Fruit fly (Drosophila melanogaster) whole organism, embryonic: ENCODE measurements around the gene Jhbp16.

Experiments
- Asciz ChIP-seq: fragments of 200-800 bp; sonication (Bioruptor generic); optimal IDR thresholded peaks from 2 replicates; lab custom pipeline; 2017; ENCODE audit warnings: missing biosample characterization, mild to moderate bottlenecking, missing genetic modification characterization, missing genetic modification reagents
- B-H2 ChIP-seq: fragments of 200-800 bp; sonication (Bioruptor generic); optimal IDR thresholded peaks from 2 replicates; lab custom pipeline; 2018; ENCODE audit warnings: missing biosample characterization, mild to moderate bottlenecking, missing genetic modification characterization
- CG10979 ChIP-seq: fragments of 200-800 bp; sonication (Bioruptor generic); optimal IDR thresholded peaks from 2 replicates; lab custom pipeline; 2018; ENCODE audit warnings: missing biosample characterization, mild to moderate bottlenecking, missing genetic modification characterization, moderate library complexity
- CG12299 ChIP-seq: fragments of 200-800 bp; sonication (Bioruptor generic); optimal IDR thresholded peaks from 2 replicates; lab custom pipeline; 2018; ENCODE audit warnings: missing biosample characterization, mild to moderate bottlenecking, missing genetic modification characterization
- CG13287 ChIP-seq: fragments of 200-800 bp; sonication (Bioruptor generic); IDR thresholded peaks from 2 replicates; pipeline ENCODE4 v1.3.6; 2022; ENCODE audit warnings: missing biosample characterization, missing genetic modification characterization; ENCODE audit not compliant: partially characterized antibody
- CG15479 ChIP-seq: fragments of 200-800 bp; sonication (Bioruptor generic); optimal IDR thresholded peaks from 3 replicates; lab custom pipeline; 2019; ENCODE audit warnings: missing biosample characterization, mild to moderate bottlenecking, missing genetic modification characterization, moderate library complexity
- CG15514 ChIP-seq: fragments of 200-800 bp; sonication (Bioruptor generic); optimal IDR thresholded peaks from 3 replicates; lab custom pipeline; 2017; ENCODE audit warnings: missing biosample characterization, missing genetic modification characterization, mild to moderate bottlenecking, moderate library complexity, missing genetic modification reagents
- CG16779 ChIP-seq: fragments of 200-800 bp; sonication (Bioruptor generic); IDR thresholded peaks from 2 replicates; pipeline ENCODE4 v1.3.6; 2022; ENCODE audit warnings: missing biosample characterization, missing genetic modification characterization
- CG16813 ChIP-seq: fragments of 200-800 bp; sonication (Bioruptor generic); IDR thresholded peaks from 3 replicates; pipeline ENCODE4 v1.3.6; 2022; ENCODE audit warnings: missing biosample characterization, missing genetic modification characterization; ENCODE audit not compliant: partially characterized antibody
- CG17328 ChIP-seq: fragments of 200-800 bp; sonication (Bioruptor generic); IDR thresholded peaks from 2 replicates; pipeline ENCODE4 v1.3.6; 2022; ENCODE audit warnings: missing biosample characterization, missing genetic modification characterization
- CG1792 ChIP-seq: fragments of 200-800 bp; sonication (Bioruptor generic); optimal IDR thresholded peaks from 2 replicates; lab custom pipeline; 2016; ENCODE audit warnings: missing biosample characterization, missing genetic modification characterization
- CG2202 ChIP-seq: fragments of 200-800 bp; sonication (Bioruptor generic); optimal IDR thresholded peaks from 2 replicates; lab custom pipeline; 2018; ENCODE audit warnings: missing biosample characterization, mild to moderate bottlenecking, missing genetic modification characterization
- CG31224 ChIP-seq: fragments of 200-800 bp; sonication (Bioruptor generic); IDR thresholded peaks from 2 replicates; pipeline ENCODE4 v1.3.6; 2022; ENCODE audit warnings: missing biosample characterization, missing genetic modification characterization
- CG31365 ChIP-seq: fragments of 200-800 bp; sonication (Bioruptor generic); optimal IDR thresholded peaks from 2 replicates; lab custom pipeline; 2018; ENCODE audit warnings: missing biosample characterization, mild to moderate bottlenecking, missing genetic modification characterization
- CG3726 ChIP-seq: fragments of 200-800 bp; sonication (Bioruptor generic); IDR thresholded peaks from 3 replicates; pipeline ENCODE4, ENCODE4 v1.3.6; 2022; ENCODE audit warnings: missing biosample characterization, missing genetic modification characterization
- CG7745 ChIP-seq: fragments of 200-800 bp; sonication (Bioruptor generic); optimal IDR thresholded peaks from 2 replicates; lab custom pipeline; 2018; ENCODE audit warnings: missing biosample characterization, mild to moderate bottlenecking, missing genetic modification characterization, moderate library complexity
- Deaf1 ChIP-seq: fragments of 200-800 bp; optimal IDR thresholded peaks from 3 replicates; lab custom pipeline; 2019; ENCODE audit warnings: missing biosample characterization, mild to moderate bottlenecking, missing genetic modification characterization, moderate library complexity
- Dip2 ChIP-seq: fragments of 200-800 bp; sonication (Bioruptor generic); IDR thresholded peaks from 2 replicates; pipeline ENCODE4 v1.3.6; 2022; ENCODE audit warnings: missing biosample characterization, missing genetic modification characterization
- Doc3 ChIP-seq: fragments of 200-800 bp; sonication (Bioruptor generic); IDR thresholded peaks from 3 replicates; pipeline ENCODE4 v1.3.6; 2022; ENCODE audit warnings: missing biosample characterization, missing genetic modification characterization; ENCODE audit not compliant: partially characterized antibody
- Fer1 ChIP-seq: fragments of 200-800 bp; sonication (Bioruptor generic); optimal IDR thresholded peaks from 2 replicates; lab custom pipeline; 2017; ENCODE audit warnings: missing biosample characterization, mild to moderate bottlenecking, missing genetic modification characterization
- GATAe ChIP-seq: fragments of 200-800 bp; sonication (Bioruptor generic); conservative IDR thresholded peaks from 2 replicates; pipeline ENCODE4 v1.3.6; 2022; ENCODE audit warnings: missing biosample characterization, missing genetic modification characterization
- HLH4C ChIP-seq: fragments of 200-800 bp; sonication (Bioruptor generic); IDR thresholded peaks from 3 replicates; pipeline ENCODE4 v1.3.6; 2022; ENCODE audit warnings: missing biosample characterization, missing genetic modification characterization; ENCODE audit not compliant: partially characterized antibody
- Hand ChIP-seq: fragments of 200-800 bp; sonication (Bioruptor generic); optimal IDR thresholded peaks from 2 replicates; lab custom pipeline; 2017; ENCODE audit warnings: mild to moderate bottlenecking, missing biosample characterization, missing genetic modification reagents, missing genetic modification characterization
- Lim3 ChIP-seq: fragments of 200-800 bp; sonication (Bioruptor generic); IDR thresholded peaks from 2 replicates; pipeline ENCODE4 v1.3.6; 2022; ENCODE audit warnings: missing biosample characterization, missing genetic modification characterization
- Meics ChIP-seq: fragments of 200-800 bp; sonication (Bioruptor generic); optimal IDR thresholded peaks from 2 replicates; lab custom pipeline; 2017; ENCODE audit warnings: missing biosample characterization, mild to moderate bottlenecking, missing genetic modification characterization
- Myb ChIP-seq: fragments of 200-800 bp; sonication (Bioruptor generic); optimal IDR thresholded peaks from 2 replicates; lab custom pipeline; 2016; ENCODE audit warnings: missing biosample characterization, missing genetic modification characterization
- NFAT ChIP-seq: fragments of 200-800 bp; sonication (Bioruptor generic); IDR thresholded peaks from 2 replicates; pipeline ENCODE4 v1.3.6; 2022; ENCODE audit warnings: missing biosample characterization, missing genetic modification characterization
- NK7.1 ChIP-seq: fragments of 200-800 bp; sonication (Bioruptor generic); optimal IDR thresholded peaks from 3 replicates; lab custom pipeline; 2016; ENCODE audit warnings: missing biosample characterization, missing genetic modification characterization
- Poxn ChIP-seq: fragments of 200-800 bp; sonication (Bioruptor generic); IDR thresholded peaks from 2 replicates; pipeline ENCODE4 v1.3.6; 2022; ENCODE audit warnings: missing biosample characterization, missing genetic modification characterization
- Trl ChIP-seq, 3 experiments: fragments of >200 bp in 2 of 3; fragments of 200-800 bp in 1 of 3; sonication (Bioruptor generic) in 1 of 3; optimal IDR thresholded peaks; 2 replicates in 1 of 3; 3 replicates in 2 of 3; lab custom pipeline; 2016 to 2017; ENCODE audit warnings: missing biosample characterization in 1 of 3, missing genetic modification characterization in 1 of 3
- Vsx1 ChIP-seq: fragments of 200-800 bp; sonication (Bioruptor generic); optimal IDR thresholded peaks from 2 replicates; lab custom pipeline; 2017; ENCODE audit warnings: missing biosample characterization, mild to moderate bottlenecking, missing genetic modification characterization, missing genetic modification reagents
- ab ChIP-seq: fragments of 200-800 bp; sonication (Bioruptor generic); optimal IDR thresholded peaks from 2 replicates; lab custom pipeline; 2016; ENCODE audit warnings: missing biosample characterization, missing genetic modification characterization
- ac ChIP-seq: fragments of 200-800 bp; sonication (Bioruptor generic); optimal IDR thresholded peaks from 3 replicates; lab custom pipeline; 2017; ENCODE audit warnings: missing biosample characterization, mild to moderate bottlenecking, missing genetic modification characterization
- ap ChIP-seq: fragments of 200-800 bp; sonication (Bioruptor generic); IDR thresholded peaks from 2 replicates; pipeline ENCODE4 v1.3.6; 2022; ENCODE audit warnings: missing biosample characterization, missing genetic modification characterization
- ato ChIP-seq: fragments of 200-800 bp; sonication (Bioruptor generic); IDR thresholded peaks from 2 replicates; pipeline ENCODE4 v1.3.6; 2022; ENCODE audit warnings: missing biosample characterization, missing genetic modification characterization; ENCODE audit not compliant: partially characterized antibody
- bbx ChIP-seq: fragments of 200-800 bp; sonication (Bioruptor generic); IDR thresholded peaks from 2 replicates; pipeline ENCODE4 v1.3.6; 2022; ENCODE audit warnings: missing biosample characterization, missing genetic modification characterization; ENCODE audit not compliant: partially characterized antibody
- chm ChIP-seq: fragments of 200-800 bp; sonication (Bioruptor generic); IDR thresholded peaks from 2 replicates; pipeline ENCODE4 v1.3.6; 2022; ENCODE audit warnings: missing biosample characterization, missing genetic modification characterization
- crc ChIP-seq: fragments of 200-800 bp; sonication (Bioruptor generic); optimal IDR thresholded peaks from 2 replicates; lab custom pipeline; 2016; ENCODE audit warnings: missing biosample characterization, missing genetic modification characterization
- eve ChIP-seq, 2 experiments: fragments of >200 bp; optimal IDR thresholded peaks; 2 replicates each; lab custom pipeline; 2017; ENCODE audit warnings: missing biosample characterization in 2 of 2, missing genetic modification characterization in 2 of 2
- gfzf ChIP-seq: fragments of 200-800 bp; sonication (Bioruptor generic); optimal IDR thresholded peaks from 2 replicates; lab custom pipeline; 2016; ENCODE audit warnings: missing biosample characterization, mild to moderate bottlenecking, missing genetic modification characterization, moderate library complexity
- grn ChIP-seq: fragments of 200-800 bp; sonication (Bioruptor generic); optimal IDR thresholded peaks from 3 replicates; lab custom pipeline; 2017; ENCODE audit warnings: missing biosample characterization, missing genetic modification characterization
- jumu ChIP-seq: fragments of 200-800 bp; sonication (Bioruptor generic); optimal IDR thresholded peaks from 3 replicates; lab custom pipeline; 2016; ENCODE audit warnings: missing biosample characterization, missing genetic modification characterization
- prd ChIP-seq, 3 experiments: fragments of >200 bp in 2 of 3; fragments of 200-800 bp in 1 of 3; sonication (Bioruptor generic) in 1 of 3; optimal IDR thresholded peaks in 2 of 3; IDR thresholded peaks in 1 of 3; 2 replicates in 2 of 3; 3 replicates in 1 of 3; pipeline versions ENCODE4 v1.3.6 to Lab custom; 2017 to 2022; ENCODE audit warnings: missing biosample characterization in 1 of 3, missing genetic modification characterization in 1 of 3
- pum ChIP-seq: fragments of 200-800 bp; sonication (Bioruptor generic); optimal IDR thresholded peaks from 2 replicates; lab custom pipeline; 2016; ENCODE audit warnings: missing biosample characterization, missing genetic modification characterization
- sens ChIP-seq: fragments of 200-800 bp; sonication (Bioruptor generic); peaks from one replicate; lab custom pipeline; 2016; ENCODE audit warnings: missing biosample characterization, missing genetic modification characterization
- ssp ChIP-seq: fragments of 200-800 bp; sonication (Bioruptor generic); IDR thresholded peaks from 2 replicates; pipeline ENCODE4 v1.3.6; 2022; ENCODE audit warnings: missing biosample characterization, missing genetic modification characterization
- tup ChIP-seq: fragments of 200-800 bp; sonication (Bioruptor generic); optimal IDR thresholded peaks from 2 replicates; lab custom pipeline; 2016; ENCODE audit warnings: missing biosample characterization, mild to moderate bottlenecking, missing genetic modification characterization, moderate library complexity
- unc-4 ChIP-seq: fragments of 200-800 bp; sonication (Bioruptor generic); IDR thresholded peaks from 2 replicates; pipeline ENCODE4 v1.3.6; 2022; ENCODE audit warnings: missing biosample characterization, missing genetic modification characterization; ENCODE audit not compliant: partially characterized antibody

Jhbp16 gene

dm6 chr3R:21632930-21633780 lies 31.0 kb upstream of the Jhbp16 start (continued):
- TF ChIP-seq tup (GFP tag; lab: Kevin White, UChicago) (no peak), pum (no peak), bbx (GFP tag; lab: Robert Waterston, UW) (no peak), ssp (no peak), Asciz (GFP tag; lab: Kevin White, UChicago) (peak; percentile 52), Trl (optimal IDR thresholded peaks at IDR 0.05; lab: Kevin White, UChicago) (peak; percentile 90 to 91), Trl (GFP tag; optimal IDR thresholded peaks at IDR 0.05; lab: Kevin White, UChicago) (no peak), CG31224 (no peak), ato (no peak), crc (no peak), CG31365 (tag; lab: Kevin White, UChicago) (peak; percentile 41), NK7.1 (GFP tag; lab: Kevin White, UChicago) (no peak), Myb (GFP tag; lab: Kevin White, UChicago) (no peak), sens (peak; percentile 80), CG15479 (no peak), CG17328 (GFP tag; lab: Robert Waterston, UW) (no peak), Vsx1 (GFP tag; lab: Kevin White, UChicago) (no peak), eve (GFP tag; optimal IDR thresholded peaks at IDR 0.05; lab: Kevin White, UChicago) (peak in 1 of 2 experiments; percentile 70), prd (optimal IDR thresholded peaks at IDR 0.05; lab: Kevin White, UChicago) (no peak), prd (GFP tag; IDR thresholded peaks at IDR 0.05; lab: Robert Waterston, UW) (no peak), CG3726 (GFP tag; lab: Robert Waterston, UW) (no peak), unc-4 (no peak), gfzf (no peak), CG15514 (GFP tag; lab: Kevin White, UChicago) (no peak), HLH4C (GFP tag; lab: Robert Waterston, UW) (no peak), Lim3 (no peak), GATAe (no peak), ab (GFP tag; lab: Kevin White, UChicago) (no peak), CG13287 (no peak), chm (GFP tag; lab: Robert Waterston, UW) (no peak), CG12299 (tag; lab: Kevin White, UChicago) (no peak), ac (GFP tag; lab: Kevin White, UChicago) (no peak), Doc3 (GFP tag; lab: Robert Waterston, UW) (no peak), jumu (no peak), grn (GFP tag; lab: Kevin White, UChicago) (no peak), B-H2 (GFP tag; lab: Kevin White, UChicago) (peak; percentile 69), Dip2 (GFP tag; lab: Robert Waterston, UW) (no peak), CG16813 (no peak), Deaf1 (peak; percentile 13), Poxn (GFP tag; lab: Robert Waterston, UW) (no peak), ap (GFP tag; lab: Robert Waterston, UW) (no peak), CG16779 (no peak), NFAT (GFP tag; lab: Robert Waterston, UW) (no peak), CG2202 (tag; lab: Kevin White, UChicago) (no peak), Meics (GFP tag; lab: Kevin White, UChicago) (no peak), Hand (GFP tag; lab: Kevin White, UChicago) (peak; percentile 41), CG1792 (no peak), Fer1 (GFP tag; lab: Kevin White, UChicago) (peak; percentile 34), CG7745 (tag; lab: Kevin White, UChicago) (no peak), CG10979 (tag; lab: Kevin White, UChicago) (peak; percentile 65)
